Worm (Caenorhabditis elegans) whole organism, early embryonic: ENCODE data around the gene ndub-2.

Source experiments
- B0310.2 ChIP-seq: sonication (generic microtip); optimal IDR thresholded peaks from 2 replicates; lab custom pipeline; 2016; ENCODE audit warnings: mild to moderate bottlenecking, missing genetic modification characterization, missing compliant biosample characterization
- F13C5.2 ChIP-seq: sonication (generic microtip); optimal IDR thresholded peaks from 2 replicates; lab custom pipeline; 2017; ENCODE audit warnings: mild to moderate bottlenecking, missing genetic modification characterization, inconsistent platforms, missing compliant biosample characterization
- aly-1 ChIP-seq: sonication (generic microtip); optimal IDR thresholded peaks from 2 replicates; lab custom pipeline; 2016; ENCODE audit warnings: missing genetic modification characterization, missing compliant biosample characterization
- ama-1 ChIP-seq: fragments of 150-350 bp; optimal IDR thresholded peaks from 2 replicates; lab custom pipeline; 2014
- ceh-13 ChIP-seq: fragments of 200-800 bp; sonication (Bioruptor generic); optimal IDR thresholded peaks from 2 replicates; lab custom pipeline; 2018; ENCODE audit warnings: mild to moderate bottlenecking, missing genetic modification characterization, missing compliant biosample characterization
- ceh-36 ChIP-seq: sonication (generic microtip); optimal IDR thresholded peaks from 2 replicates; lab custom pipeline; 2016; ENCODE audit warnings: missing genetic modification characterization, inconsistent platforms, missing compliant biosample characterization
- ets-7 ChIP-seq: sonication (generic microtip); optimal IDR thresholded peaks from 2 replicates; lab custom pipeline; 2016; ENCODE audit warnings: missing genotype, missing genetic modification characterization, missing compliant biosample characterization
- flt-1 ChIP-seq: fragments of 200-800 bp; sonication (Bioruptor generic); IDR thresholded peaks from 2 replicates; pipeline ENCODE4 v1.3.6; 2022; ENCODE audit warnings: missing genetic modification characterization, missing compliant biosample characterization
- hmbx-1 ChIP-seq: sonication (generic microtip); optimal IDR thresholded peaks from 2 replicates; lab custom pipeline; 2016; ENCODE audit warnings: mild to moderate bottlenecking, missing genetic modification characterization, missing compliant biosample characterization
- hmg-4 ChIP-seq: fragments of 200-800 bp; sonication (Bioruptor generic); optimal IDR thresholded peaks from 2 replicates; lab custom pipeline; 2018; ENCODE audit warnings: mild to moderate bottlenecking, missing genetic modification characterization, missing compliant biosample characterization
- hnd-1 ChIP-seq: sonication (generic microtip); optimal IDR thresholded peaks from 2 replicates; lab custom pipeline; 2016; ENCODE audit warnings: missing genetic modification characterization, missing compliant biosample characterization
- pes-1 ChIP-seq: fragments of 200-800 bp; sonication (Bioruptor generic); IDR thresholded peaks from 2 replicates; pipeline ENCODE4 v1.3.6; 2022; ENCODE audit warnings: missing genetic modification reagents, missing genetic modification characterization, missing compliant biosample characterization
- scrt-1 ChIP-seq: fragments of 200-800 bp; sonication (Bioruptor generic); IDR thresholded peaks from 2 replicates; pipeline ENCODE4 v1.3.6; 2022; ENCODE audit warnings: missing genetic modification characterization, missing compliant biosample characterization
- sea-1 ChIP-seq: fragments of 200-800 bp; sonication (Bioruptor generic); conservative IDR thresholded peaks from 2 replicates; pipeline ENCODE4 v1.3.6; 2022; ENCODE audit warnings: missing genetic modification characterization, missing compliant biosample characterization
- tbx-11 ChIP-seq: fragments of 200-800 bp; sonication (Bioruptor generic); IDR thresholded peaks from 2 replicates; pipeline ENCODE4 v1.3.6; 2022; ENCODE audit warnings: missing genetic modification characterization, missing compliant biosample characterization
- tbx-37 ChIP-seq: fragments of 200-800 bp; sonication (Bioruptor generic); conservative IDR thresholded peaks from 2 replicates; pipeline ENCODE4 v1.3.6; 2022; ENCODE audit warnings: missing genetic modification reagents, missing genetic modification characterization, missing compliant biosample characterization
- tra-4 ChIP-seq: sonication (generic microtip); optimal IDR thresholded peaks from 2 replicates; lab custom pipeline; 2017; ENCODE audit warnings: missing genetic modification characterization, missing compliant biosample characterization

Gene ndub-2

DNA sequence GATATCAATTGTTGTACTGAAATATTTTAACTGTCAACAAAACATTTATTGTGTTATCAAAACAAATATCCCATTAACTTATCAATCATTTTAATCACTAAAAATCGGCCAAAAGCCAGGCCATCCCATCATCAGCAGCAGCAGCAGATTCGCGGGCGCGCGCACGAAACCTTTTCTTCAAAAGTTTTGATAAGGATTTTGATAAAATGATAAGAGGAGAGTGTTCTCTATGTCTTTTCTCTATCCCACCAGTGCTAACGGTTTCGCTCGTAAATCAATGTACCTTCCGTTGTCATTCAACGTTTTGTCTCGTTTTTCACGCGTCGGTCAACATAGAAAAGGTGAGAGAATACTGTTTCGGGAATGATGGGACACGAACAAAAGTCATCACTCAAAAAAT lies 31.9 kb downstream of the ndub-2 start:
- no peak for TF ChIP-seq hmg-4 (GFP tag; lab: Kevin White, UChicago)
- TF ChIP-seq B0310.2 (tag; lab: Kevin White, UChicago) = no peak

DNA sequence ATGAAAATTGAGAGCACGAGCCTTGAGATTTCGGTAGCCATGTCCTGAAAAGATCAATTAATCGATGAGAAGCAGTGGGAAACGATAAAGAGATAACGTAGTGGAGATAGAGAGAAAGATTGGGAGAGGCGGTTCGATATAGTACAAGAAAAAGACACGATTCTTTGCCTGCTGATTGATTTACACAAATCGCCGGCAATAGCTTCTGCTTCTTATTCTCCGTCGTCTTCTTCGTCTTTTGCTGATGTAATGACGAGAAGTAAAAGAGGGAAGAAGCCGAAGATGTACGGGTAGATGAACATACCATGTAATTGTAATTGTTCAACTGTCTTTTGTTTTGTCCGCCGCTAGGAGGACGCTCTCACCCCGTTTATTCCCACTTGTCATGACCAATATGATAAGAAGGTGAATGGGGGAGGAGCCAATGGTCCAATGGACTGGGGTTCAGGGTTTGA lies 33.1 kb downstream of the ndub-2 start, which contains the start of gene F37B12.1:
Gene F37B12.1 (minus strand): TSS at position 51 of the 455 bp plus-strand sequence.
- TF ChIP-seq F13C5.2 (tag; lab: Kevin White, UChicago) (no peak), ceh-36 (no peak), pes-1 (GFP tag; lab: Robert Waterston, UW) (no peak), hmbx-1 (no peak), aly-1 (no peak), ama-1 (lab: Kevin White, UChicago) (no peak), flt-1 (no peak), sea-1 (GFP tag; lab: Robert Waterston, UW) (no peak), ets-7 (tag; lab: Kevin White, UChicago) (no peak), tra-4 (tag; lab: Kevin White, UChicago) (no peak), hnd-1 (tag; lab: Kevin White, UChicago) (no peak), tbx-37 (GFP tag; lab: Robert Waterston, UW) (no peak), ceh-13 (GFP tag; lab: Kevin White, UChicago) (no peak)

DNA sequence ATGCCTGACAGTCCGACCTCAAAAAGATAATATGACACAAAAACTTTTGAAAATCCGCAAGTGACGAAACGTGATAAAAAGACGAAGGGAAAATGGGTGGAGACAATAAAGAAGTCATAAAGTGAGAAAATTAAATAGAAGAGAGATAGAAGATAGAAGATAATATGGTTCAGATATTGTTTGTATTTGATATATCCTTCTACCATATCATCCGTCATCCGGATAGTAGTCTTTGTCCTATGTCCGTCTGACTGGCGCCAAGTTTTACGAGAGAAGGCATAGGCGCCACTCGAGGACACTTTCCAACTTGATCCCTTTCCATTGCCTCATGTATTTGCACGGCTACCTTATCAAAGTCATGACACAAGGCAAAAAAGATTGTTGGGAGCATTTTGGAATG lies 35.7 kb downstream of the ndub-2 start:
- TF ChIP-seq pes-1 (GFP tag; lab: Robert Waterston, UW) (no peak), ets-7 (tag; lab: Kevin White, UChicago) (no peak)

DNA sequence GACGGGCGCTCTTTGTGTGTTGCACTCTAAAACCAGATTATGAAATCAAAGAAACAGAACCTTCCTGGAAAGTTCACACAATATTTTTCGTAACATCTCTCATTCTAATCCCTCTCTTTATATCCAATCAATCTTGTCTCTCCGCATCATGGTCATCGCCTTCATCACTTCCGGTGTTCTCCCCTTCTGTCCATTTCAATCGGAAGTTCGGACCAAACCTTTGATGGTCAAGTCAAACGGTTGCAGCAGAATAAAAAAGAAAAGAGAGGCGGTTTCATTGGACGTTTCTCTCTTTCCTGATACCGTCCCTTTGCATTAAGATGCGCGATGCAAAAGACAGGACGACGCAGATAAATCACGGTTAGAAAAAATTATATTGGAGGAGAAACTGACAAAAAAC lies 36.9 kb downstream of the ndub-2 start:
- no peak for TF ChIP-seq hmbx-1
- no peak for TF ChIP-seq aly-1
- TF ChIP-seq tbx-11 (GFP tag; lab: Robert Waterston, UW) = no peak
- no peak for TF ChIP-seq hmg-4 (GFP tag; lab: Kevin White, UChicago)
- TF ChIP-seq ama-1 (lab: Kevin White, UChicago) = no peak
- TF ChIP-seq ceh-13 (GFP tag; lab: Kevin White, UChicago) = no peak
- no peak for TF ChIP-seq B0310.2 (tag; lab: Kevin White, UChicago)
- TF ChIP-seq pes-1 (GFP tag; lab: Robert Waterston, UW) = no peak
- no peak for TF ChIP-seq scrt-1 (GFP tag; lab: Robert Waterston, UW)
- TF ChIP-seq hnd-1 (tag; lab: Kevin White, UChicago) = no peak
- no peak for TF ChIP-seq flt-1
- no peak for TF ChIP-seq ceh-36
- TF ChIP-seq tra-4 (tag; lab: Kevin White, UChicago) = no peak

DNA sequence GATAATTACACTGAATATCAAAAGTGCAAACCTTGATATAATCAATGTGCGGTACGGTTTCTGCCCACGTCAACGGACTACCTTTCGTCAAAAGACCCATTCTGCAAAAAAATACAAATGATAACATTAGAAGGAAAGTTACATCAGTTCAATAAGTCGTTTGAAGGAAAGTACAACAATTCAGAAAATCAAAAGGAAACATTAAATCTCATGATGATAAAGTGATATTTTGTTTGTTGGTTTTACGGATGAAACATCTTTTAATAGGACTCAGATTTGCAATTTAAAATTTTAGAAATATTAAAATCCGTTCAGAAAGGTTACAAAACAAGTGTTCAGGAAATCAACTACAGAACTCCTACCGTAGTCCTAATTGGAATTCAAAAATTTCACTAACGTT lies 42.0 kb downstream of the ndub-2 start, which contains the start of gene gcs-1:
Gene gcs-1 (minus strand): TSS at position 101 of the 400 bp plus-strand sequence.
- TF ChIP-seq sea-1 (GFP tag; lab: Robert Waterston, UW) (no peak), ets-7 (tag; lab: Kevin White, UChicago) (no peak), ceh-36 (no peak), pes-1 (GFP tag; lab: Robert Waterston, UW) (no peak), ama-1 (lab: Kevin White, UChicago) (no peak), hnd-1 (tag; lab: Kevin White, UChicago) (no peak), tra-4 (tag; lab: Kevin White, UChicago) (no peak), ceh-13 (GFP tag; lab: Kevin White, UChicago) (no peak), hmbx-1 (no peak), B0310.2 (tag; lab: Kevin White, UChicago) (no peak), flt-1 (no peak), F13C5.2 (tag; lab: Kevin White, UChicago) (no peak), scrt-1 (GFP tag; lab: Robert Waterston, UW) (no peak)

DNA sequence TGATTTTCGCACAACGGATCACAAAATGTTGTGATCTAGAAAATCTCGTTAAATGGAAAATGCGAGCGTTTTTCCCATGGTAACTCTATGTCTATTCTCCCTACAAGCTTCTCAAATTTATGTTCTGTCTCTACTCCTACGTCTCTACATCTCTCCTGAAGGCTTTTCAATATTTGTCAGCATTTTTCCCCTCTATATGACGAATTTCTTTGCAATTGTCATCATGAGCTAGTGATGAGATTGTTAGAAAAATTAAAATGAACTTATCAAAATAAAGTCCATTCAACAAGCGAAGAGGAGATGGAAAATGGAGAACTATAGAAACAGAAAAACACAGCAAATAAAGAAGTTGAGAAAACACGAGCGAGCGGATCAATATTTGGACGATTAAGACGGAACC lies 42.6 kb downstream of the ndub-2 start:
- TF ChIP-seq tbx-11 (GFP tag; lab: Robert Waterston, UW) = no peak
- TF ChIP-seq ama-1 (lab: Kevin White, UChicago) = no peak
- no peak for TF ChIP-seq ceh-36
- no peak for TF ChIP-seq flt-1
- no peak for TF ChIP-seq tra-4 (tag; lab: Kevin White, UChicago)
- no peak for TF ChIP-seq scrt-1 (GFP tag; lab: Robert Waterston, UW)
- no peak for TF ChIP-seq B0310.2 (tag; lab: Kevin White, UChicago)
- TF ChIP-seq aly-1 = no peak
- no peak for TF ChIP-seq hmbx-1
- no peak for TF ChIP-seq ets-7 (tag; lab: Kevin White, UChicago)
- TF ChIP-seq ceh-13 (GFP tag; lab: Kevin White, UChicago) = no peak
- no peak for TF ChIP-seq hmg-4 (GFP tag; lab: Kevin White, UChicago)
- TF ChIP-seq sea-1 (GFP tag; lab: Robert Waterston, UW) = no peak
- no peak for TF ChIP-seq F13C5.2 (tag; lab: Kevin White, UChicago)
- no peak for TF ChIP-seq hnd-1 (tag; lab: Kevin White, UChicago)
- TF ChIP-seq tbx-37 (GFP tag; lab: Robert Waterston, UW) = no peak
- TF ChIP-seq pes-1 (GFP tag; lab: Robert Waterston, UW) = no peak

DNA sequence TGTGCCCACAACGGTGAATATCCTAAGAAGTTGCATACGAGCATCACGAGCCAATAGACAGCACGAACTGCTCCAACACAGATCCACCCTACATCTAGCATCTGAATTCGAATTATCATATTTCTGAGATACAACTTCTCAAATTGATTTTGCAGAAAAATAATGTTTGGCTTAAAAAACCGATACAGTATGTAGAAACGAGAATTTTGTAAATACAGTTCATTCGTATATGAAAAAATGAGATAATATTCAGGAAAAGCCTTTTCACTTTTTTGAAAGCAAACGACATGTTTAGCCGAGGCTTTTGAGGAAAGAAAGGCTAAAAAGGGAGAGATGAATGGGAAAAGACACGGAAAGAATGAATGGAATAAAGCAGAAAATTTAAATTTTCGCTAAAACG lies 45.1 kb downstream of the ndub-2 start, which contains the start of gene F37B12.3:
Gene F37B12.3 (minus strand): TSS at position 101 of the 400 bp plus-strand sequence.
- TF ChIP-seq ceh-36 (no peak), hnd-1 (tag; lab: Kevin White, UChicago) (no peak), ama-1 (lab: Kevin White, UChicago) (peak; percentile 16)

DNA sequence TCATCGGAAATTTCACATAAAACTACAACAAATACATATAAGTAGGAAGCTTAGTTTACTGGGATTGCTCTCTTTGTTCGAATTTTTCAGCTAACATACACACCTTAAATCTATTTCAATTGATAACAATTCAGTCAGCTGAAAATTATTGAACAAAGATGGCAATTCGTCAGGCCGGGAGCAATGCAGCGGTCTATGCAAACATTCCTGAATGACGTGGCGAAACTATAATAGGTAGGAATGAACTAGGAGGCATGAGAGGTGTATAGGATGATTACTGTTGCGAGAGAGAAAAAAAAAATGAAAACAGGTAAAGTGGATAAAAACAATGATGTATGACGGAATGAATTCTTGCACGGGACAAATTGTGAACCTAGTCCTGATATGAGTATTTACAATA lies 45.9 kb downstream of the ndub-2 start:
- TF ChIP-seq ceh-36 (no peak), flt-1 (no peak), tbx-11 (GFP tag; lab: Robert Waterston, UW) (no peak), tra-4 (tag; lab: Kevin White, UChicago) (no peak), pes-1 (GFP tag; lab: Robert Waterston, UW) (no peak), F13C5.2 (tag; lab: Kevin White, UChicago) (no peak), scrt-1 (GFP tag; lab: Robert Waterston, UW) (no peak), tbx-37 (GFP tag; lab: Robert Waterston, UW) (no peak), sea-1 (GFP tag; lab: Robert Waterston, UW) (no peak), hmbx-1 (no peak), hnd-1 (tag; lab: Kevin White, UChicago) (no peak)
